Fruit fly (Drosophila melanogaster) whole organism, prepupa: ENCODE measurements around the gene Cortactin.

Source experiments
- CG16779 ChIP-seq: fragments of 200-800 bp; sonication (Bioruptor generic); optimal IDR thresholded peaks from 3 replicates; lab custom pipeline; 2017; ENCODE audit warnings: missing biosample characterization, mild to moderate bottlenecking, missing genetic modification characterization
- CG3919 ChIP-seq: fragments of 200-800 bp; sonication (Bioruptor generic); optimal IDR thresholded peaks from 3 replicates; lab custom pipeline; 2016; ENCODE audit warnings: missing biosample characterization, missing genetic modification characterization
- CG6276 ChIP-seq: fragments of 200-800 bp; sonication (Bioruptor generic); optimal IDR thresholded peaks from 2 replicates; lab custom pipeline; 2017; ENCODE audit warnings: missing biosample characterization, mild to moderate bottlenecking, missing genetic modification characterization
- CG7368 ChIP-seq: fragments of 200-800 bp; sonication (Bioruptor generic); optimal IDR thresholded peaks from 3 replicates; lab custom pipeline; 2016; ENCODE audit warnings: missing biosample characterization, missing genetic modification characterization
- CG8319 ChIP-seq: fragments of 200-800 bp; sonication (Bioruptor generic); optimal IDR thresholded peaks from 3 replicates; lab custom pipeline; 2016; ENCODE audit warnings: missing biosample characterization, missing genetic modification characterization
- Gug ChIP-seq: fragments of 200-800 bp; sonication (Bioruptor generic); IDR thresholded peaks from 2 replicates; pipeline ENCODE4 v1.3.6; 2022; ENCODE audit warnings: missing biosample characterization, missing genetic modification characterization
- Hr38 ChIP-seq: sonication (Bioruptor generic); optimal IDR thresholded peaks from 2 replicates; lab custom pipeline; 2016; ENCODE audit warnings: missing biosample characterization, missing genetic modification characterization
- Hr39 ChIP-seq: fragments of 200-800 bp; sonication (Bioruptor generic); optimal IDR thresholded peaks from 2 replicates; lab custom pipeline; 2016; ENCODE audit warnings: missing biosample characterization, missing genetic modification characterization
- dac ChIP-seq: fragments of 200-800 bp; sonication (Bioruptor generic); optimal IDR thresholded peaks from 2 replicates; lab custom pipeline; 2017; ENCODE audit warnings: missing biosample characterization, mild to moderate bottlenecking, missing genetic modification characterization
- eg ChIP-seq: fragments of 200-800 bp; sonication (Bioruptor generic); IDR thresholded peaks from 3 replicates; pipeline ENCODE4 v1.3.6; 2022; ENCODE audit warnings: missing biosample characterization, missing genetic modification characterization
- esn ChIP-seq: fragments of 200-800 bp; sonication (Bioruptor generic); optimal IDR thresholded peaks from 2 replicates; lab custom pipeline; 2016; ENCODE audit warnings: missing biosample characterization, mild to moderate bottlenecking, missing genetic modification characterization, moderate library complexity
- fd85E ChIP-seq: fragments of 200-800 bp; sonication (Bioruptor generic); optimal IDR thresholded peaks from 3 replicates; lab custom pipeline; 2016; ENCODE audit warnings: missing biosample characterization, missing genetic modification characterization
- salr ChIP-seq, 2 experiments: fragments of 200-800 bp; sonication (Bioruptor generic); optimal IDR thresholded peaks; 3 replicates each; lab custom pipeline; 2016 to 2018; ENCODE audit warnings: missing biosample characterization in 2 of 2, missing genetic modification characterization in 2 of 2, mild to moderate bottlenecking in 1 of 2

Gene Cortactin

dm6 chr3R:21013780-21014179, 50.5 kb downstream of the Cortactin start:
- TF ChIP-seq salr (GFP tag; optimal IDR thresholded peaks at IDR 0.05; lab: Kevin White, UChicago) (no peak), esn (no peak), fd85E (GFP tag; lab: Kevin White, UChicago) (no peak), dac (GFP tag; lab: Kevin White, UChicago) (no peak), Hr39 (GFP tag; lab: Kevin White, UChicago) (no peak), CG16779 (tag; lab: Kevin White, UChicago) (no peak), Gug (GFP tag; lab: Robert Waterston, UW) (no peak), eg (GFP tag; lab: Robert Waterston, UW) (no peak), CG6276 (GFP tag; lab: Kevin White, UChicago) (no peak), CG3919 (GFP tag; lab: Kevin White, UChicago) (no peak), CG8319 (GFP tag; lab: Kevin White, UChicago) (no peak), CG7368 (GFP tag; lab: Kevin White, UChicago) (no peak), Hr38 (GFP tag; lab: Kevin White, UChicago) (no peak)
